Fruit fly (Drosophila melanogaster): Measurements from ENCODE around the gene CG17681.

CG17681 gene

DNA sequence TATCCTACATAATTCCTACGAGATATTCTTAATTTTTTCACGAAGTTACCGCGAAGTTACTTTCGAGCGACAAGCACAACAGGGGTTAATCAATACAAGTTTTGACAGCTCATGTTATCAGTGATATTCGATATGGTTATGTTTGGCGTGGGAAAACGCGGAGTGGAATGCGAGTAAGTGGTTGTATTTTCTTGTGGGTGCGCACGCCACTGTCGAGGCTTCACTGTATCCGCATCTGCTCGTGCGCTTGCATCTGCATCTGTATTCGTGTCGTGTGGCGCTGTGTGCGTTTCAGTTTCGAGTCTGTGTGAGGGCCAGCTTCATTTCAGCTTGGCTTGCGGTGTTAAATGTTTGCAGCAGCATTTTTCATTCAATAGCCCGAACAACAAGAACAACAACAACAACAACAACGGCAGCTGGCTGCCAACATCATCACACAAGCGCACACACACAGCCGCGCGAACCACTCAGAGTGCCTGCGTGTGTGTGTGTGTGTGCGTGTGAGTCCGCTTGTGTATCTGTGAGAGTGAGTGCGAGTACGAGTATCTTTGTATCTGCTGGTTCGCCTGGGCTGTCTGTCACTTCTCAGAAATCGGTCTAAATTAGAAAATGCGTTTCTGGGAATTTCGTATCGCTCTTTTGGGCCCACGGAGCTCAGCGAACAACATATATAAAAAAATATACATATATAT, 1.6 kb upstream of the CG17681 start (continued):
- TF ChIP-seq CG4424 (GFP tag; optimal IDR thresholded peaks at IDR 0.05) (no peak), CG34422 (GFP tag; IDR thresholded peaks at IDR 0.05) (peak; percentile 80), CG17912 (GFP tag; optimal IDR thresholded peaks at IDR 0.05) (no peak), CG2712 (tag; optimal IDR thresholded peaks at IDR 0.05) (no peak), kah (GFP tag; optimal IDR thresholded peaks at IDR 0.05) (no peak), Elba2 (GFP tag; optimal IDR thresholded peaks at IDR 0.05) (no peak), CG13296 (GFP tag; optimal IDR thresholded peaks at IDR 0.05) (no peak), Dp (GFP tag; optimal IDR thresholded peaks at IDR 0.05) (no peak), ci (GFP tag; IDR thresholded peaks at IDR 0.05) (peak; percentile 69), Pdp1 (GFP tag; optimal IDR thresholded peaks at IDR 0.05) (peak; percentile 38 to 41), CG15601 (tag; optimal IDR thresholded peaks at IDR 0.05) (no peak), CG4617 (GFP tag; optimal IDR thresholded peaks at IDR 0.05; ENCODE audit: borderline replicate concordance) (no peak), repo (GFP tag; optimal IDR thresholded peaks at IDR 0.05) (no peak), gem (tag; optimal IDR thresholded peaks at IDR 0.05) (no peak), CG11560 (tag; IDR thresholded peaks at IDR 0.05) (peak; percentile 31; the same call in 1 of the 3 replicates), twi (tag; optimal IDR thresholded peaks at IDR 0.05) (peak; percentile 65), E2f1 (GFP tag; IDR thresholded peaks at IDR 0.05) (peak; percentile 49; the same call in 1 of the 2 replicates), tap (tag; optimal IDR thresholded peaks at IDR 0.05) (no peak), peb (GFP tag; IDR thresholded peaks at IDR 0.05) (peak; percentile 55; the same call in 1 of the 2 replicates), CG6689 (GFP tag; IDR thresholded peaks at IDR 0.05) (no peak; the same call in 1 of the 2 replicates), ara (GFP tag; IDR thresholded peaks at IDR 0.05) (peak; percentile 35; the same call in 1 of the 2 replicates), z (GFP tag; IDR thresholded peaks at IDR 0.05) (peak; percentile 97), CG9609 (GFP tag; optimal IDR thresholded peaks at IDR 0.05) (peak; percentile 69), CG10654 (GFP tag; optimal IDR thresholded peaks at IDR 0.05) (peak; percentile 26), CG1792 (GFP tag; optimal IDR thresholded peaks at IDR 0.05) (peak; percentile 3), grau (tag; optimal IDR thresholded peaks at IDR 0.05) (peak; percentile 96), CG11456 (GFP tag; IDR thresholded peaks at IDR 0.05) (peak; percentile 92), dm (GFP tag; optimal IDR thresholded peaks at IDR 0.05) (peak; percentile 62), D (optimal IDR thresholded peaks at IDR 0.05) (no peak), D (GFP tag; optimal IDR thresholded peaks at IDR 0.05) (peak; percentile 13), ttk (GFP tag; IDR thresholded peaks at IDR 0.05) (peak; percentile 23; the same call in 1 of the 2 replicates), HHEX (GFP tag; optimal IDR thresholded peaks at IDR 0.05) (no peak), CG12744 (GFP tag; optimal IDR thresholded peaks at IDR 0.05) (peak; percentile 24), CG7928 (GFP tag; optimal IDR thresholded peaks at IDR 0.05) (no peak), jing (GFP tag; optimal IDR thresholded peaks at IDR 0.05) (peak; percentile 41), CG6813 (GFP tag; optimal IDR thresholded peaks at IDR 0.05) (no peak), pho (GFP tag; optimal IDR thresholded peaks at IDR 0.05) (peak; percentile 46), CG16863 (GFP tag; optimal IDR thresholded peaks at IDR 0.05) (peak; percentile 69), Kr (GFP tag; optimal IDR thresholded peaks at IDR 0.05) (no peak), wor (GFP tag; IDR thresholded peaks at IDR 0.05) (no peak), sna (GFP tag; IDR thresholded peaks at IDR 0.05; ENCODE audit: partially characterized antibody) (peak; percentile 49; the same call in 1 of the 2 replicates), CG17385 (GFP tag; optimal IDR thresholded peaks at IDR 0.05) (no peak), salm (tag; optimal IDR thresholded peaks at IDR 0.05) (no peak), Myb (GFP tag; optimal IDR thresholded peaks at IDR 0.05) (peak; percentile 50), slp2 (GFP tag; optimal IDR thresholded peaks at IDR 0.05) (peak; percentile 40), HmgZ (tag; optimal IDR thresholded peaks at IDR 0.05) (peak; percentile 40), Fer1 (GFP tag; optimal IDR thresholded peaks at IDR 0.05) (no peak), pita (GFP tag; optimal IDR thresholded peaks at IDR 0.05) (no peak), CG7745 (tag; optimal IDR thresholded peaks at IDR 0.05) (no peak), CG11723 (GFP tag; optimal IDR thresholded peaks at IDR 0.05) (peak; percentile 25)

All from whole organism, embryonic.